Fruit fly (Drosophila melanogaster) S2 (cell line): ENCODE results near the gene Vajk1.

Experiments used
- CG8478 ChIP-seq: fragments of >200 bp; optimal IDR thresholded peaks from 2 replicates; lab custom pipeline; 2018
- CTCF ChIP-seq, 2 experiments: fragments of >200 bp; optimal IDR thresholded peaks; 2 replicates each; lab custom pipeline; 2018

- no peak for TF ChIP-seq CTCF (optimal IDR thresholded peaks at IDR 0.05; lab: Kevin White, UChicago)
- no peak for TF ChIP-seq CG8478 (lab: Kevin White, UChicago)
These were observed 41.9 kb downstream of the Vajk1 start for dm6 chr2L:13881387-13881902.
